Worm (Caenorhabditis elegans): Measurements from ENCODE around the gene srx-42.

- TF ChIP-seq lin-14 (GFP tag; optimal IDR thresholded peaks at IDR 0.05) (peak; percentile 58), skn-1 (tag; optimal IDR thresholded peaks at IDR 0.05) (no peak), nhr-28 (tag; optimal IDR thresholded peaks at IDR 0.05) (no peak), zag-1 (tag; optimal IDR thresholded peaks at IDR 0.05) (no peak), nhr-237 (tag; optimal IDR thresholded peaks at IDR 0.05) (no peak), nhr-76 (tag; optimal IDR thresholded peaks at IDR 0.05) (no peak), ztf-11 (tag; optimal IDR thresholded peaks at IDR 0.05) (no peak), pag-3 (tag; optimal IDR thresholded peaks at IDR 0.05; ENCODE audit: borderline replicate concordance, insufficient read depth) (no peak), nhr-11 (tag; optimal IDR thresholded peaks at IDR 0.05) (no peak), fkh-8 (tag; optimal IDR thresholded peaks at IDR 0.05) (no peak), lir-3 (tag; optimal IDR thresholded peaks at IDR 0.05; ENCODE audit: poor library complexity) (no peak), unc-130 (tag; optimal IDR thresholded peaks at IDR 0.05) (no peak)
Observed at ce11 chrV:13880163-13880562, 40.7 kb upstream of the srx-42 start.

Measured in whole organism, L1 larva.